Worm (Caenorhabditis elegans) whole organism, late embryonic: Measurements from ENCODE around the gene chil-16.
A peak's percentile ranks its signal among the peaks of the same experiment; 100 is the strongest.
"Not testable (repeated sequence)": the region's sequence is repeated elsewhere in the genome, so short reads cannot be mapped to it uniquely, and the experiment has no call there.

Experiments used
- C08G9.2 ChIP-seq: sonication (generic microtip); optimal IDR thresholded peaks from 2 replicates; lab custom pipeline; 2016; ENCODE audit warnings: mild to moderate bottlenecking, missing genetic modification characterization, moderate library complexity, missing compliant biosample characterization
- C38D4.7 ChIP-seq: fragments of 200-800 bp; sonication (Bioruptor generic); optimal IDR thresholded peaks from 2 replicates; lab custom pipeline; 2018; ENCODE audit warnings: mild to moderate bottlenecking, missing genetic modification characterization, moderate library complexity, missing compliant biosample characterization
- T23F11.4 ChIP-seq: fragments of 200-800 bp; sonication (Bioruptor generic); optimal IDR thresholded peaks from 2 replicates; lab custom pipeline; 2018; ENCODE audit warnings: mild to moderate bottlenecking, missing genetic modification characterization, missing compliant biosample characterization
- ahr-1 ChIP-seq: sonication (generic microtip); optimal IDR thresholded peaks from 2 replicates; lab custom pipeline; 2016; ENCODE audit warnings: missing genetic modification characterization, missing compliant biosample characterization
- ceh-18 ChIP-seq: sonication (generic microtip); optimal IDR thresholded peaks from 2 replicates; lab custom pipeline; 2016; ENCODE audit warnings: missing genetic modification characterization, missing compliant biosample characterization
- ceh-19 ChIP-seq: fragments of 200-800 bp; sonication (Bioruptor generic); optimal IDR thresholded peaks from 2 replicates; lab custom pipeline; 2018; ENCODE audit warnings: mild to moderate bottlenecking, missing genetic modification characterization, missing compliant biosample characterization
- ceh-22 ChIP-seq: sonication (generic microtip); optimal IDR thresholded peaks from 2 replicates; lab custom pipeline; 2017; ENCODE audit warnings: missing biosample characterization, missing genetic modification characterization
- ceh-30 ChIP-seq: fragments of 150-350 bp; optimal IDR thresholded peaks from 2 replicates; lab custom pipeline; 2014; ENCODE audit warnings: missing biosample characterization, missing genetic modification characterization
- ceh-31 ChIP-seq: sonication (generic microtip); optimal IDR thresholded peaks from 2 replicates; lab custom pipeline; 2016; ENCODE audit warnings: missing genetic modification characterization, missing compliant biosample characterization
- ceh-34 ChIP-seq: sonication (generic microtip); optimal IDR thresholded peaks from 2 replicates; lab custom pipeline; 2016; ENCODE audit warnings: mild to moderate bottlenecking, missing genetic modification characterization, missing compliant biosample characterization
- ceh-45 ChIP-seq: fragments of 200-800 bp; sonication (Bioruptor generic); IDR thresholded peaks from 2 replicates; pipeline ENCODE4 v1.3.6; 2022; ENCODE audit warnings: missing genetic modification reagents, missing genetic modification characterization, missing compliant biosample characterization
- ceh-6 ChIP-seq: fragments of 200-800 bp; sonication (Bioruptor generic); optimal IDR thresholded peaks from 2 replicates; lab custom pipeline; 2018; ENCODE audit warnings: mild to moderate bottlenecking, missing genetic modification characterization, missing compliant biosample characterization
- ceh-9 ChIP-seq: sonication (generic microtip); optimal IDR thresholded peaks from 2 replicates; lab custom pipeline; 2016; ENCODE audit warnings: mild to moderate bottlenecking, missing genetic modification characterization, inconsistent platforms, missing compliant biosample characterization
- che-1 ChIP-seq: sonication (generic microtip); optimal IDR thresholded peaks from 2 replicates; lab custom pipeline; 2016; ENCODE audit warnings: mild to moderate bottlenecking, missing genetic modification characterization, missing compliant biosample characterization
- dmd-4 ChIP-seq: sonication (generic microtip); optimal IDR thresholded peaks from 2 replicates; lab custom pipeline; 2016; ENCODE audit warnings: borderline replicate concordance, missing genetic modification characterization, missing compliant biosample characterization
- elt-2 ChIP-seq: sonication (generic microtip); optimal IDR thresholded peaks from 2 replicates; lab custom pipeline; 2016; ENCODE audit warnings: missing genetic modification reagents, missing genetic modification characterization, missing compliant biosample characterization
- elt-4 ChIP-seq: sonication (generic microtip); optimal IDR thresholded peaks from 2 replicates; lab custom pipeline; 2016; ENCODE audit warnings: missing genetic modification characterization, missing compliant biosample characterization
- ets-4 ChIP-seq: sonication (generic microtip); optimal IDR thresholded peaks from 2 replicates; lab custom pipeline; 2016; ENCODE audit warnings: missing genetic modification characterization, missing compliant biosample characterization
- eyg-1 ChIP-seq: sonication (generic microtip); optimal IDR thresholded peaks from 2 replicates; lab custom pipeline; 2016; ENCODE audit warnings: missing genotype, missing genetic modification characterization, missing compliant biosample characterization
- hlh-15 ChIP-seq: sonication (generic microtip); optimal IDR thresholded peaks from 2 replicates; lab custom pipeline; 2016; ENCODE audit warnings: missing genetic modification characterization, missing compliant biosample characterization
- hlh-30 ChIP-seq: sonication (generic microtip); optimal IDR thresholded peaks from 2 replicates; lab custom pipeline; 2017; ENCODE audit warnings: antibody characterized with exemption, missing genetic modification characterization, missing compliant biosample characterization; ENCODE audit not compliant: insufficient read depth
- hlh-6 ChIP-seq: sonication (generic microtip); optimal IDR thresholded peaks from 2 replicates; lab custom pipeline; 2016; ENCODE audit warnings: missing genotype, missing genetic modification characterization, missing compliant biosample characterization
- hlh-8 ChIP-seq: sonication (generic microtip); optimal IDR thresholded peaks from 2 replicates; lab custom pipeline; 2016; ENCODE audit warnings: missing genotype, missing genetic modification characterization, missing compliant biosample characterization
- lim-6 ChIP-seq: sonication (generic microtip); optimal IDR thresholded peaks from 2 replicates; lab custom pipeline; 2016; ENCODE audit warnings: missing genetic modification characterization, missing compliant biosample characterization
- mec-3 ChIP-seq: sonication (generic microtip); optimal IDR thresholded peaks from 2 replicates; lab custom pipeline; 2016; ENCODE audit warnings: borderline replicate concordance, missing genetic modification characterization, missing compliant biosample characterization
- odd-2 ChIP-seq: sonication (generic microtip); optimal IDR thresholded peaks from 2 replicates; lab custom pipeline; 2017; ENCODE audit warnings: antibody characterized with exemption, mild to moderate bottlenecking, missing genetic modification characterization, missing compliant biosample characterization
- pag-3 ChIP-seq: sonication (generic microtip); optimal IDR thresholded peaks from 2 replicates; lab custom pipeline; 2016; ENCODE audit warnings: missing compliant biosample characterization, missing genetic modification characterization, borderline replicate concordance
- pax-1 ChIP-seq: fragments of 150-350 bp; optimal IDR thresholded peaks from 2 replicates; lab custom pipeline; 2014; ENCODE audit warnings: missing biosample characterization, missing genetic modification characterization
- pha-4 ChIP-seq: fragments of 150-350 bp; optimal IDR thresholded peaks from 2 replicates; lab custom pipeline; 2018; ENCODE audit warnings: missing biosample characterization, missing genetic modification reagents, missing genetic modification characterization
- pros-1 ChIP-seq: fragments of 150-350 bp; optimal IDR thresholded peaks from 2 replicates; lab custom pipeline; 2014; ENCODE audit warnings: missing biosample characterization, missing genetic modification reagents, missing genetic modification characterization
- rnt-1 ChIP-seq: sonication (generic microtip); optimal IDR thresholded peaks from 2 replicates; lab custom pipeline; 2016; ENCODE audit warnings: missing genetic modification characterization, missing compliant biosample characterization
- sdc-2 ChIP-seq: sonication (generic microtip); optimal IDR thresholded peaks from 2 replicates; lab custom pipeline; 2016; ENCODE audit warnings: missing genotype, missing genetic modification characterization, missing compliant biosample characterization
- tbx-2 ChIP-seq: sonication (generic microtip); optimal IDR thresholded peaks from 2 replicates; lab custom pipeline; 2016; ENCODE audit warnings: missing genetic modification characterization, missing compliant biosample characterization
- tbx-7 ChIP-seq: sonication (generic microtip); optimal IDR thresholded peaks from 2 replicates; lab custom pipeline; 2016; ENCODE audit warnings: missing genotype, missing genetic modification characterization, missing compliant biosample characterization
- unc-42 ChIP-seq: sonication (generic microtip); optimal IDR thresholded peaks from 2 replicates; lab custom pipeline; 2016; ENCODE audit warnings: missing genotype, missing genetic modification characterization, missing compliant biosample characterization
- zip-5 ChIP-seq: sonication (generic microtip); optimal IDR thresholded peaks from 2 replicates; lab custom pipeline; 2016; ENCODE audit warnings: missing genetic modification characterization, missing compliant biosample characterization
- ztf-16 ChIP-seq: sonication (generic microtip); optimal IDR thresholded peaks from 2 replicates; lab custom pipeline; 2017; ENCODE audit warnings: missing genetic modification characterization, missing compliant biosample characterization

chil-16 gene

DNA sequence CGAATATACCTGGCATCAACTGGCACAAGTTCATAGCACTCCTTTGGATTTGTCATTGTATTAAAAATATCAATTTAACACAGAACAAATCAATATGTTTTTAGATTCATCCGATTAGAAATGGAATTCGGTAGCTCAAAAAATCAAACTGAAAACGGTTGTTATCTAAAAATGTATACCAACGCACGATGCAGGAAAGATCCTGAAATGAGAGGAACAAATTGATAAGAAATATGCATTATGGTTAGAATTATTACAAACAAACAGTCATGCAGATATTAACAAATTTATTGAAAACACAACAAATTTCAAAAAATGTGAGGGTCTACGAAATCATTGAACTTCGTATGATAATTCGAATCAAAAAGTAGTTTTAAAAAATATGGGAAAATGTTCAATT lies 28.3 kb upstream of the chil-16 start, which contains the start of gene T19H5.6:
T19H5.6 (minus strand) TSS at position 195 of the 400 bp plus-strand sequence.
- no peak for TF ChIP-seq pag-3
- no peak for TF ChIP-seq tbx-7 (tag; lab: Kevin White, UChicago)
- TF ChIP-seq elt-2 = peak; percentile 4

DNA sequence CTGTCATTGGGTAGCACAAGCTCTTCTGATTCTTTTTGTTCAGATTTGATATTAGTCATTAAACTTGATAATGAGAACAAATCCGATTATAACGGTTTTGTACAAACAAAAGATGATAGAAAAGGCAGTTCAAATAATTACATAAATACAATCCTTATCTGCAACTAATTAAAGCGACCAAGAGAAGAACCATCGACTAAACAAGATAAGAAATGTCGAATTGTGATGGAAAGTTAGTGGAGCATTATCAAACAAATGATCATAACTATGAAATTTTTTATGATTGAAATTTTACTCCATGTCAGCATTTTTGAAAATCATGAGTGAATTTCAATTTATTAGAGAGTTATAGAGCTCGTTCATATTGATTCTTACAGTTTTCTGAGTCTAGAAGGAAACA lies 26.7 kb upstream of the chil-16 start, which contains the start of gene chil-23:
chil-23 (minus strand) TSS at position 198 of the 400 bp plus-strand sequence.
- TF ChIP-seq tbx-2 (tag; lab: Kevin White, UChicago) = no peak
- TF ChIP-seq zip-5 (tag; lab: Kevin White, UChicago) = no peak
- peak; percentile 82 for TF ChIP-seq elt-2
- no peak for TF ChIP-seq hlh-8 (tag; lab: Kevin White, UChicago)

DNA sequence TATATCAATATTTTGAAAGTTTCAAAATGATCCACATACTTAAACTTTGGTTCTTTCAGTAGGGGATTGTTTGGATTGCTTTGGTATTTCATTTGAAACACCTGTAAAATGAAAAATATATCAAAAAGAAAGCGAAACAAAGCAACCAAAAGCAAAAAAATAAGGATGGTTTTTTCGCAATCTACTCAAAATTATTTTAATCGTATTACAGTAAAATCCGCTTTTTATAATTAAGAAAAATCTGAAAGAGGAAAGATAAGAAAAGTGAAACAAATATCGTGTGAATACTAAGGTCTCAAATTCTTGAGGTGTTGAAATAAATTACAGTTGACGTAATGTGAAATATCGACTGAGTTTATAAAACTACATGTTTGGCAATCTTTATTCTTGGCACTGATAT lies 24.4 kb upstream of the chil-16 start, which contains the start of gene chil-22:
chil-22 (minus strand) TSS at position 101 of the 400 bp plus-strand sequence.
- no peak for TF ChIP-seq eyg-1 (tag; lab: Kevin White, UChicago)
- TF ChIP-seq ceh-22 (tag; lab: Kevin White, UChicago) = no peak
- no peak for TF ChIP-seq ceh-18
- TF ChIP-seq elt-4 (tag; lab: Kevin White, UChicago) = no peak
- TF ChIP-seq ceh-6 (GFP tag; lab: Kevin White, UChicago) = no peak
- TF ChIP-seq ceh-9 = no peak
- TF ChIP-seq unc-42 (tag; lab: Kevin White, UChicago) = no peak
- TF ChIP-seq rnt-1 (tag; lab: Kevin White, UChicago) = no peak
- TF ChIP-seq ceh-19 (GFP tag; lab: Kevin White, UChicago) = no peak
- TF ChIP-seq dmd-4 (tag; lab: Kevin White, UChicago) = no peak
- TF ChIP-seq tbx-2 (tag; lab: Kevin White, UChicago) = no peak
- TF ChIP-seq hlh-30 (tag; lab: Kevin White, UChicago) = no peak
- TF ChIP-seq pha-4 (tag; lab: Kevin White, UChicago) = no peak
- TF ChIP-seq hlh-8 (tag; lab: Kevin White, UChicago) = no peak
- no peak for TF ChIP-seq ets-4
- no peak for TF ChIP-seq che-1
- no peak for TF ChIP-seq pros-1 (tag; lab: Kevin White, UChicago)
- no peak for TF ChIP-seq lim-6 (tag; lab: Kevin White, UChicago)

DNA sequence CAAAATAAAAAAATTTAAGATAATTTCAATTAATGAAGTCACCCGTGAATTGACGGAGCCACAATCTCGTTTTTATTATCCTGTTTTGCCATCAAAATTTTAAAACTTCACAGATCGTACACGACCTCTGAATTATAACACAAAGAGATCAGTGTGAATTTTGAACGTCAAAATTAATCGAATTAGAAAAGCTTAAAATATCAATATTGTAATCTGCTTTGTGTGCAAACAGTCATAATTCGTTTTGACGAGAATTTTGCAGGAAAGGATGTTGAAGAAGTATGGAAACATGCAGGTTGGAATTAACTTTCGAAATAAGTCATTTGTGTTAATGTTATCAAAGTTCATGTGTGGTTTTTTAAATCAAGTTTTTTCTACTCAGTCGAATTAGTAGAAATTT lies 20.1 kb upstream of the chil-16 start, which contains the start of gene chil-21:
chil-21 (minus strand) TSS at position 101 of the 400 bp plus-strand sequence.
- TF ChIP-seq ahr-1 (tag; lab: Kevin White, UChicago); eyg-1 (tag; lab: Kevin White, UChicago); che-1: not testable (repeated sequence)

DNA sequence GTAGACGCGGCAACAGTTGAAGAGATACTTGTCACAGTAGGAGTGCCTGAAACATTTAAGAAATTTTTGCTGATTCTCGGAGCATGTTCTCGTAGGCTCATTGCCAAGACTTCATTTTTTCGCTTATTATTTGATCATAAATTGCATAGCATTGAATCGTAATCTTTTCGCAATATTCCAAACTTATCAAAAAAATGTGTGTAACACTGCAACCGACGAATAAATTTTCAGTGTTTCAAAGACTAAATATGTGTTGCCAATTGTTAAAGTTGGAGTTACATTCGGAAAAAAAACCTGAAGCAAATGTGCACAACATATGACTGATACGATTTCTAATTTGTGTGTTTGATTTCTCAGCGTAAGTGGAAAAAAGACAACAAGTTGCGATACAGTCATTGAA lies 17.7 kb upstream of the chil-16 start, which contains the start of gene R09D1.14:
R09D1.14 (minus strand) TSS at position 101 of the 400 bp plus-strand sequence.
- TF ChIP-seq tbx-2 (tag; lab: Kevin White, UChicago); hlh-15 (tag; lab: Kevin White, UChicago); ceh-45 (GFP tag; lab: Robert Waterston, UW): not testable (repeated sequence)
- TF ChIP-seq, all 69 proteins: peak for 0; not testable (repeated sequence) for 69

DNA sequence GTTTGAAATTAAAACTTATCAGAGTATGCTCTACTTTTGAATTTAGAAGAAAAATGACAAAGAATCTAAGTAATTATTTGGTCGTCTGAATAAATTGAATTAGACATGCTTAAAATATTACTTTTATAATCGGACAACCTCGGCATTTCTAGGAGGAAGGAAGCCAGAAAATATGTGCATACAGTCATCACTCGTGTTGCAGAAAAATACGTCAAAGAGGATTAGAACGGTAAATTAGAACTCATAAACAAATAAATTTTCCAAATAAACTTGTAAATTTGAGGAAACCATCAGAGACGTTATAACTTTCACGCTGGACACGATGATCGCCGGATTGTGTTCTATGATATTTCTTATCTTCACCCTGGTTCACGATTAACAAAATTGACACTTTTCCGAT lies 12.6 kb upstream of the chil-16 start, which contains the start of gene chil-19:
chil-19 (minus strand) TSS at position 101 of the 400 bp plus-strand sequence.
- TF ChIP-seq T23F11.4 (no peak), pax-1 (tag; lab: Kevin White, UChicago) (no peak), C08G9.2 (tag; lab: Kevin White, UChicago) (no peak), mec-3 (tag; lab: Kevin White, UChicago) (no peak), eyg-1 (tag; lab: Kevin White, UChicago) (no peak), hlh-6 (no peak), lim-6 (tag; lab: Kevin White, UChicago) (no peak), pros-1 (tag; lab: Kevin White, UChicago) (no peak), odd-2 (tag; lab: Kevin White, UChicago) (no peak), ceh-34 (tag; lab: Kevin White, UChicago) (no peak), elt-4 (tag; lab: Kevin White, UChicago) (no peak), sdc-2 (tag; lab: Kevin White, UChicago) (no peak), ceh-22 (tag; lab: Kevin White, UChicago) (no peak), ceh-30 (tag; lab: Kevin White, UChicago) (no peak), C38D4.7 (GFP tag; lab: Kevin White, UChicago) (no peak), ceh-31 (tag; lab: Kevin White, UChicago) (no peak), dmd-4 (tag; lab: Kevin White, UChicago) (no peak), ceh-18 (no peak), ets-4 (no peak), ztf-16 (tag; lab: Kevin White, UChicago) (no peak)
